Fruit fly (Drosophila melanogaster) whole organism, adult: ENCODE measurements around the gene CG43448.

ENCODE experiments used
- CG11617 ChIP-seq: fragments of 200-800 bp; sonication (Bioruptor generic); optimal IDR thresholded peaks from 2 replicates; lab custom pipeline; 2017; ENCODE audit warnings: mild to moderate bottlenecking, missing biosample characterization, missing genetic modification reagents, missing genetic modification characterization
- CG12768 ChIP-seq: fragments of 200-800 bp; sonication (Bioruptor generic); optimal IDR thresholded peaks from 2 replicates; lab custom pipeline; 2017; ENCODE audit warnings: missing biosample characterization, missing genetic modification characterization, mild to moderate bottlenecking, moderate library complexity, missing genetic modification reagents
- CG14711 ChIP-seq: fragments of 200-800 bp; sonication (Bioruptor generic); optimal IDR thresholded peaks from 2 replicates; lab custom pipeline; 2018; ENCODE audit warnings: missing biosample characterization, mild to moderate bottlenecking, missing genetic modification characterization, moderate library complexity
- CG1620 ChIP-seq: fragments of 200-800 bp; sonication (Bioruptor generic); optimal IDR thresholded peaks from 2 replicates; lab custom pipeline; 2016; ENCODE audit warnings: missing biosample characterization, missing genetic modification characterization
- CG33017 ChIP-seq: fragments of 200-800 bp; sonication (Bioruptor generic); optimal IDR thresholded peaks from 2 replicates; lab custom pipeline; 2018; ENCODE audit warnings: missing biosample characterization, mild to moderate bottlenecking, missing genetic modification characterization, moderate library complexity
- CG5204 ChIP-seq: fragments of 200-800 bp; sonication (Bioruptor generic); optimal IDR thresholded peaks from 2 replicates; lab custom pipeline; 2016; ENCODE audit warnings: missing biosample characterization, missing genetic modification characterization
- CG7045 ChIP-seq: fragments of 200-800 bp; sonication (Bioruptor generic); optimal IDR thresholded peaks from 2 replicates; lab custom pipeline; 2017; ENCODE audit warnings: missing biosample characterization, mild to moderate bottlenecking, missing genetic modification characterization
- CG7101 ChIP-seq: fragments of 200-800 bp; sonication (Bioruptor generic); optimal IDR thresholded peaks from 2 replicates; lab custom pipeline; 2018; ENCODE audit warnings: missing biosample characterization, mild to moderate bottlenecking, missing genetic modification characterization, moderate library complexity
- Clk ChIP-seq: fragments of 200-800 bp; sonication (Bioruptor generic); optimal IDR thresholded peaks from 2 replicates; lab custom pipeline; 2017; ENCODE audit warnings: missing biosample characterization, missing genetic modification characterization
- Crg-1 ChIP-seq: fragments of 200-800 bp; sonication (Bioruptor generic); optimal IDR thresholded peaks from 2 replicates; lab custom pipeline; 2016; ENCODE audit warnings: missing biosample characterization, missing genetic modification characterization
- Hr96 ChIP-seq: fragments of 200-800 bp; sonication (Bioruptor generic); optimal IDR thresholded peaks from 2 replicates; lab custom pipeline; 2016; ENCODE audit warnings: missing biosample characterization, missing genetic modification characterization
- Mnt ChIP-seq: fragments of 200-800 bp; sonication (Bioruptor generic); optimal IDR thresholded peaks from 2 replicates; lab custom pipeline; 2016; ENCODE audit warnings: missing biosample characterization, mild to moderate bottlenecking, missing genetic modification characterization
- bab1 ChIP-seq: fragments of 200-800 bp; sonication (Bioruptor generic); optimal IDR thresholded peaks from 3 replicates; lab custom pipeline; 2019; ENCODE audit warnings: missing biosample characterization, mild to moderate bottlenecking, missing genetic modification characterization, moderate library complexity
- cic ChIP-seq: fragments of 200-800 bp; sonication (Bioruptor generic); optimal IDR thresholded peaks from 2 replicates; lab custom pipeline; 2017; ENCODE audit warnings: missing biosample characterization, mild to moderate bottlenecking, missing genetic modification characterization, moderate library complexity
- cnc ChIP-seq, 2 experiments: fragments of >200 bp; optimal IDR thresholded peaks; 2 replicates each; lab custom pipeline; 2017
- kay ChIP-seq: fragments of 200-800 bp; sonication (Bioruptor generic); peaks from one replicate; lab custom pipeline; 2016; ENCODE audit warnings: missing biosample characterization, missing genetic modification characterization, borderline replicate concordance
- ovo ChIP-seq: fragments of 200-800 bp; sonication (Bioruptor generic); optimal IDR thresholded peaks from 2 replicates; lab custom pipeline; 2016; ENCODE audit warnings: missing biosample characterization, missing genetic modification characterization
- pad ChIP-seq: fragments of 200-800 bp; sonication (Bioruptor generic); optimal IDR thresholded peaks from 3 replicates; lab custom pipeline; 2017; ENCODE audit warnings: missing biosample characterization, missing genetic modification characterization, mild to moderate bottlenecking, moderate library complexity, missing genetic modification reagents
- tj ChIP-seq: fragments of 200-800 bp; sonication (Bioruptor generic); optimal IDR thresholded peaks from 3 replicates; lab custom pipeline; 2017; ENCODE audit warnings: missing biosample characterization, mild to moderate bottlenecking, missing genetic modification characterization, moderate library complexity
- toe ChIP-seq: fragments of 200-800 bp; sonication (Bioruptor generic); optimal IDR thresholded peaks from 2 replicates; lab custom pipeline; 2016; ENCODE audit warnings: missing biosample characterization, missing genetic modification characterization

The CG43448 gene

DNA sequence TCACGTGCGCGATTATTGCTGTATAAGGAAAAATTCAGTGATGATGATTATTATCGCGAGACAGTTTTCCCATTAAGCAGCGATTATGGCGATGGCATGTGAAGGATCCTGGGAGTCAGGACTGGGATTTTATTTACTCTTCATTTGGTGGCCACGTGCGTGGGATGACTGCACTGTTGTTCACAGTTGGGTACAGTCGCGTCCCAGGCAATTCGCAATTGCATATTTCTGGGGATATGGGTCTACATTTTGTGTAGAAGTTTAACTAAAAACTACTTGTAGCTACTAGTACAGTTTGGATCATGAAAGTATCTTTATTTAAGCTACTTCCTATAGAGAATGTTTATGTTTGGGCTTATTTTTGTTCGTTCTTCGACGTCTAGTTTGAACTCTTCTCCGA is 540 bp downstream of the CG43448 start:
- TF ChIP-seq Clk (GFP tag; lab: Kevin White, UChicago) (no peak), CG7045 (GFP tag; lab: Kevin White, UChicago) (no peak), CG14711 (tag; lab: Kevin White, UChicago) (no peak), CG5204 (GFP tag; lab: Kevin White, UChicago) (no peak), cnc (optimal IDR thresholded peaks at IDR 0.05; lab: Kevin White, UChicago) (no peak), cic (GFP tag; lab: Kevin White, UChicago) (no peak), ovo (GFP tag; lab: Kevin White, UChicago) (no peak), pad (no peak), tj (GFP tag; lab: Kevin White, UChicago) (no peak), CG12768 (GFP tag; lab: Kevin White, UChicago) (no peak), kay (no peak), bab1 (GFP tag; lab: Kevin White, UChicago) (no peak), Hr96 (no peak)

DNA sequence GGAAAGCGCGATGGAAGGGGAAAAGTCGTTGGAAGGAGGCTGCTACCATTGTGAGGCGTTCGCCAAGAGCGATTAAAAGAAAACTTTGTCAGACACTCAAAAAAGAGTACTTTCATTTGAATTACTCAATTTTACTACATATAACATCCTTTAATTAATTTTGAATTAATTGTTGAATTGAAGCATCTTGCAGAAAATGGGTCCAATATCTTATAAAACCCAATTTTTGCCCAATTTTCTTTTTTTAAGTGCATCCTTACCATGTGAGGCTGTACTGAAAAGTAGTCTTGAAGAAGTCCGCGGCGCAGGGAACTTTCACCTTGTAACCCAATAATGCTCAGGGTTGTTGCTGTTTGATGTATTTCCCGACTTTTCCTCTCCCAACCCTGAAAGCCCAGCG is 2.3 kb downstream of the CG43448 start:
- TF ChIP-seq CG5204 (GFP tag; lab: Kevin White, UChicago) (no peak), toe (GFP tag; lab: Kevin White, UChicago) (no peak), ovo (GFP tag; lab: Kevin White, UChicago) (no peak), Hr96 (no peak), tj (GFP tag; lab: Kevin White, UChicago) (no peak), CG11617 (GFP tag; lab: Kevin White, UChicago) (no peak), CG12768 (GFP tag; lab: Kevin White, UChicago) (no peak), CG14711 (tag; lab: Kevin White, UChicago) (no peak), cnc (optimal IDR thresholded peaks at IDR 0.05; lab: Kevin White, UChicago) (no peak), CG7045 (GFP tag; lab: Kevin White, UChicago) (no peak), CG1620 (GFP tag; lab: Kevin White, UChicago) (no peak)

DNA sequence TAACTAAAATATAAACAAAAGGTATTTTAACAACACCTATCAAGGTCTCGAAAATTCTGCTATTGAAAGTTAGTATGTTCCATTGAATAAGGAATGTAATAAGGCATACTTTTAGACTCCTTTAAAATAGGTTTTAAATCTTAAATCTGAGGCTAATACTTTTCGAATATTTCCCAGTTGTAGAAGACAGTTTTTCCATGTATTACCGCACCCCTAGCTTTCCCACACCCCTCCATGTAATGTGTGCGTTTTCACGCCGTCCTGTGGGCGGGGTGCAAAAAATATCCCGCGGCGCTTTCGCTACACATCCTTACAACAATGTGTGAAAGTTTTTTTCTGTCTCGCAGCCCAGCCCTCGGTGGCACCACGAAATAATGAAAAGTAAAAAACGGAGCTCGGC is 13.0 kb downstream of the CG43448 start:
- TF ChIP-seq cnc (optimal IDR thresholded peaks at IDR 0.05; lab: Kevin White, UChicago) (no peak), Hr96 (no peak), CG5204 (GFP tag; lab: Kevin White, UChicago) (no peak), CG7045 (GFP tag; lab: Kevin White, UChicago) (no peak), Clk (GFP tag; lab: Kevin White, UChicago) (no peak), bab1 (GFP tag; lab: Kevin White, UChicago) (no peak), Crg-1 (no peak), CG11617 (GFP tag; lab: Kevin White, UChicago) (no peak), Mnt (GFP tag; lab: Kevin White, UChicago) (no peak), pad (no peak), CG1620 (GFP tag; lab: Kevin White, UChicago) (no peak), ovo (GFP tag; lab: Kevin White, UChicago) (no peak), CG14711 (tag; lab: Kevin White, UChicago) (no peak), CG12768 (GFP tag; lab: Kevin White, UChicago) (no peak), tj (GFP tag; lab: Kevin White, UChicago) (no peak)

DNA sequence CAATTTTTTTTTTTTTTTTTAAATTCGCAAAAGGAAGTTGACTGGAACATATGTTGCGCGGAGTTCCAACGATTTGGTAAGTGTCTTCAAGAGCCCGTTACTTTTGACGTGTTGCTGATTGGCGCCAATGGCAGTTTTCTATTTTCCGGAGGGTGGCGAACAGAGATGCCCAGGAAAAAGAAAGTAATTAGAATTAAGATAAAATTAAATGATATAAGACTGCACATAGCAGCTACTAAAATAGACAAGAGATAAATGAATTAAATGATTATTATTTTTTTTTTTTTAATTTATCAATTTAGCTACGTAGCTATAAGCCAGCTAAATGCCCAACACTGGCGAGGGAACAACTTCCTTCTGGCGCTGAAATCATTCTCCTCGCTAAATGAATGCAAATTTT is 15.3 kb downstream of the CG43448 start:
- no peak for TF ChIP-seq Crg-1
- TF ChIP-seq CG5204 (GFP tag; lab: Kevin White, UChicago) = no peak
- no peak for TF ChIP-seq CG7101 (tag; lab: Kevin White, UChicago)
- TF ChIP-seq pad = no peak
- no peak for TF ChIP-seq kay
- TF ChIP-seq Hr96 = no peak
- no peak for TF ChIP-seq cic (GFP tag; lab: Kevin White, UChicago)
- TF ChIP-seq cnc (optimal IDR thresholded peaks at IDR 0.05; lab: Kevin White, UChicago) = no peak
- no peak for TF ChIP-seq bab1 (GFP tag; lab: Kevin White, UChicago)

DNA sequence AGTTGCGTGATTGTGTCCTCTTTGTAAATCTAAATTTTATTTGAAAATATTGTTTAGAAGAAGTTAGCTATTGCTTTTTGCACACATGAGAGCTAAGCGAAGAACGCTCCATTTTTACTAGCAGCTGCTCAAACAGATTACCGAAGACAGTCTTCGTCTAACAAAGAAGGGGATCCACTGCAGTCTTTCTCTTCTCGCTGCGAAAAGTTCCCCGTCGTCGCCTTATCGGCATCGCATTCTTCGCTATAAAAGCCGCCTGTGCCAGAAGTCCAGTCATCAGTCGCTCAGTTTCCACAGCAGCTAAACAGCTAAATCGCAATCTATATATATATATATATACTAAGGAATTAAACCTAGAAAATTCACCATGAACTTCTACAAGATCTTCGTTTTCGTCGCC is 21.3 kb downstream of the CG43448 start, which contains the start of gene CecC:
CecC (plus strand) TSS at position 275 of the 400 bp plus-strand sequence.
- TF ChIP-seq cic (GFP tag; lab: Kevin White, UChicago) (no peak), pad (no peak), toe (GFP tag; lab: Kevin White, UChicago) (no peak), Hr96 (no peak), bab1 (GFP tag; lab: Kevin White, UChicago) (no peak), CG5204 (GFP tag; lab: Kevin White, UChicago) (no peak), CG12768 (GFP tag; lab: Kevin White, UChicago) (no peak), Crg-1 (no peak), ovo (GFP tag; lab: Kevin White, UChicago) (no peak), CG33017 (no peak), Clk (GFP tag; lab: Kevin White, UChicago) (no peak), CG14711 (tag; lab: Kevin White, UChicago) (no peak), CG7045 (GFP tag; lab: Kevin White, UChicago) (no peak), CG1620 (GFP tag; lab: Kevin White, UChicago) (no peak), kay (no peak)

DNA sequence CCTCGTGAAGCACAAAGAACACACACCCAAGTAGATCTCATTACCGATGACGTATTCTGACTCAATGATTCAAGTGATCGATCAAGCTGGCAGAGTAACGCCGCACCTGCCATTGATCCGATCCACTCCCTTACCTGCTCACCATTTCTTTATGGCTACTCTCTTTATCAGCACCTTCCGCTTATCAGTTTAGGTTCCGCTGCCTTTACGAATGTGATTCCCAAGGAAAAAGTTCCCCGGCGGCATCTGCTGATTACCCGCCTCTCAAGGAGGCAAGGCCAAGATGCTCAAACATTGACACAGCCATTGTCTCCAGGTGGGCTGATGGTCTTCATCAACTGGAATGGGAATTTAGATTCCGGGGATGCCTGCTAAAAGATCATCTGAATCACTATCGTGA is 22.5 kb downstream of the CG43448 start:
- TF ChIP-seq cnc (optimal IDR thresholded peaks at IDR 0.05; lab: Kevin White, UChicago) (no peak), CG7101 (tag; lab: Kevin White, UChicago) (no peak), Crg-1 (no peak), toe (GFP tag; lab: Kevin White, UChicago) (no peak), pad (no peak), Clk (GFP tag; lab: Kevin White, UChicago) (no peak), bab1 (GFP tag; lab: Kevin White, UChicago) (no peak), CG12768 (GFP tag; lab: Kevin White, UChicago) (no peak), CG5204 (GFP tag; lab: Kevin White, UChicago) (no peak), CG11617 (GFP tag; lab: Kevin White, UChicago) (no peak), CG33017 (no peak), CG14711 (tag; lab: Kevin White, UChicago) (no peak), CG7045 (GFP tag; lab: Kevin White, UChicago) (no peak), tj (GFP tag; lab: Kevin White, UChicago) (no peak), cic (GFP tag; lab: Kevin White, UChicago) (no peak), Hr96 (no peak), ovo (GFP tag; lab: Kevin White, UChicago) (no peak), Mnt (GFP tag; lab: Kevin White, UChicago) (no peak)
